Worm (Caenorhabditis elegans): ENCODE measurements around the gene Y54G11A.1.

DNA sequence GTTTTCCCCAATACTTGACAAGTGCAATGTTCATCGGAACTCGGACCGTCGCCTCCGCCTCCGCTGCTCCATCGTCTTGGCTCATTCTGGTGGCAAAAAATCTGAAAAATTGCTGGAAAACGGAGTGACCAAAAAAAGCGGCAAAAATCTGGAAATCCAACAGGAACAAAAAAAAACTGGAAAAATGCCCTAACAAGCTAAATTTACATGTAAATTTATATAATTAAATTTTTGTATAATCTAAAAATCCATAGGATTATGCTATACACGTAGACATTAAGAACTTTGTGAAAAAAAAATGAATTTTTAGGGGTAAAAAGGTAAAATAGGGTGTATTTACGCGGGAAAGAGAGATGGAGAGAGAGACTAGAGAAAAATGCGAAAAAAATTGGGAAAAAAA lies 42.8 kb downstream of the Y54G11A.1 start, which contains the start of gene Y48B6A.13:
- TF ChIP-seq nhr-11 (tag; optimal IDR thresholded peaks at IDR 0.05) = no peak
- TF ChIP-seq eor-1 (tag; optimal IDR thresholded peaks at IDR 0.05) = no peak
- TF ChIP-seq ama-1 (optimal IDR thresholded peaks at IDR 0.05) = no peak
- TF ChIP-seq fkh-10 (GFP tag; optimal IDR thresholded peaks at IDR 0.05) = no peak
